Fruit fly (Drosophila melanogaster) whole organism, prepupa: ENCODE results near the gene Or7a.

Experiments used
- CG10631 ChIP-seq: fragments of 200-800 bp; sonication (Bioruptor generic); optimal IDR thresholded peaks from 2 replicates; lab custom pipeline; 2016; ENCODE audit warnings: missing biosample characterization, missing genetic modification characterization
- CG10669 ChIP-seq: fragments of 200-800 bp; sonication (Bioruptor generic); optimal IDR thresholded peaks from 3 replicates; lab custom pipeline; 2018; ENCODE audit warnings: missing biosample characterization, mild to moderate bottlenecking, missing genetic modification characterization, moderate library complexity
- CG11762 ChIP-seq: fragments of 200-800 bp; sonication (Bioruptor generic); optimal IDR thresholded peaks from 3 replicates; lab custom pipeline; 2016; ENCODE audit warnings: missing biosample characterization, missing genetic modification characterization; ENCODE audit not compliant: insufficient read depth
- CG11902 ChIP-seq: fragments of 200-800 bp; sonication (Bioruptor generic); optimal IDR thresholded peaks from 3 replicates; lab custom pipeline; 2016; ENCODE audit warnings: missing biosample characterization, missing genetic modification characterization
- CG15336 ChIP-seq: fragments of 200-800 bp; sonication (Bioruptor generic); IDR thresholded peaks from 2 replicates; pipeline ENCODE4 v1.3.6; 2022; ENCODE audit warnings: missing biosample characterization, missing genetic modification characterization
- CG1621 ChIP-seq: fragments of 200-800 bp; sonication (Bioruptor generic); optimal IDR thresholded peaks from 3 replicates; lab custom pipeline; 2018; ENCODE audit warnings: missing biosample characterization, mild to moderate bottlenecking, missing genetic modification characterization
- CG3032 ChIP-seq: fragments of 200-800 bp; optimal IDR thresholded peaks from 2 replicates; lab custom pipeline; 2019; ENCODE audit warnings: missing biosample characterization, mild to moderate bottlenecking, missing genetic modification characterization, moderate library complexity
- CG32006 ChIP-seq: fragments of 200-800 bp; sonication (Bioruptor generic); optimal IDR thresholded peaks from 3 replicates; lab custom pipeline; 2017; ENCODE audit warnings: missing biosample characterization, mild to moderate bottlenecking, missing genetic modification characterization
- CG6163 ChIP-seq: fragments of 200-800 bp; sonication (Bioruptor generic); IDR thresholded peaks from 3 replicates; pipeline ENCODE4 v1.3.6; 2022; ENCODE audit warnings: missing biosample characterization, missing genetic modification characterization
- CG6276 ChIP-seq: fragments of 200-800 bp; sonication (Bioruptor generic); optimal IDR thresholded peaks from 2 replicates; lab custom pipeline; 2017; ENCODE audit warnings: missing biosample characterization, mild to moderate bottlenecking, missing genetic modification characterization
- CG6792 ChIP-seq: fragments of 200-800 bp; sonication (Bioruptor generic); optimal IDR thresholded peaks from 3 replicates; lab custom pipeline; 2016; ENCODE audit warnings: missing biosample characterization, missing genetic modification characterization
- CG6808 ChIP-seq: fragments of 200-800 bp; sonication (Bioruptor generic); optimal IDR thresholded peaks from 3 replicates; lab custom pipeline; 2017; ENCODE audit warnings: missing biosample characterization, missing genetic modification characterization, mild to moderate bottlenecking, moderate library complexity, missing genetic modification reagents
- CG7368 ChIP-seq: fragments of 200-800 bp; sonication (Bioruptor generic); optimal IDR thresholded peaks from 3 replicates; lab custom pipeline; 2016; ENCODE audit warnings: missing biosample characterization, missing genetic modification characterization
- CG8119 ChIP-seq: fragments of 200-800 bp; sonication (Bioruptor generic); IDR thresholded peaks from 3 replicates; pipeline ENCODE4 v1.3.6; 2022; ENCODE audit warnings: missing biosample characterization, missing genetic modification characterization
- CG8319 ChIP-seq: fragments of 200-800 bp; sonication (Bioruptor generic); optimal IDR thresholded peaks from 3 replicates; lab custom pipeline; 2016; ENCODE audit warnings: missing biosample characterization, missing genetic modification characterization
- CG8632 ChIP-seq: fragments of 200-800 bp; sonication (Bioruptor generic); optimal IDR thresholded peaks from 3 replicates; lab custom pipeline; 2016; ENCODE audit warnings: missing biosample characterization, missing genetic modification characterization
- CG9139 ChIP-seq: fragments of 200-800 bp; sonication (Bioruptor generic); optimal IDR thresholded peaks from 3 replicates; lab custom pipeline; 2017; ENCODE audit warnings: missing biosample characterization, mild to moderate bottlenecking, missing genetic modification characterization
- Eip78C ChIP-seq: fragments of 200-800 bp; sonication (Bioruptor generic); peaks from one replicate; lab custom pipeline; 2016; ENCODE audit warnings: missing biosample characterization, missing genetic modification characterization
- Eip93F ChIP-seq: fragments of 200-800 bp; sonication (Bioruptor generic); optimal IDR thresholded peaks from 2 replicates; lab custom pipeline; 2016; ENCODE audit warnings: missing biosample characterization, mild to moderate bottlenecking, missing genetic modification characterization
- Ets21C ChIP-seq: fragments of 200-800 bp; sonication (Bioruptor generic); optimal IDR thresholded peaks from 3 replicates; lab custom pipeline; 2016; ENCODE audit warnings: missing biosample characterization, missing genetic modification characterization
- Hr38 ChIP-seq: sonication (Bioruptor generic); optimal IDR thresholded peaks from 2 replicates; lab custom pipeline; 2016; ENCODE audit warnings: missing biosample characterization, missing genetic modification characterization
- Hr39 ChIP-seq: fragments of 200-800 bp; sonication (Bioruptor generic); optimal IDR thresholded peaks from 2 replicates; lab custom pipeline; 2016; ENCODE audit warnings: missing biosample characterization, missing genetic modification characterization
- Met ChIP-seq: fragments of 200-800 bp; sonication (Bioruptor generic); optimal IDR thresholded peaks from 3 replicates; lab custom pipeline; 2016; ENCODE audit warnings: missing biosample characterization, missing genetic modification characterization
- OdsH ChIP-seq: fragments of 200-800 bp; sonication (Bioruptor generic); optimal IDR thresholded peaks from 3 replicates; lab custom pipeline; 2016; ENCODE audit warnings: missing biosample characterization, missing genetic modification characterization
- Sox102F ChIP-seq: fragments of 200-800 bp; sonication (Bioruptor generic); optimal IDR thresholded peaks from 2 replicates; lab custom pipeline; 2016; ENCODE audit warnings: missing biosample characterization, mild to moderate bottlenecking, missing genetic modification characterization
- Sox14 ChIP-seq: fragments of 200-800 bp; sonication (Bioruptor generic); optimal IDR thresholded peaks from 3 replicates; lab custom pipeline; 2016; ENCODE audit warnings: missing biosample characterization, missing genetic modification characterization
- Sox15 ChIP-seq: fragments of 200-800 bp; sonication (Bioruptor generic); optimal IDR thresholded peaks from 3 replicates; lab custom pipeline; 2016; ENCODE audit warnings: missing biosample characterization, missing genetic modification characterization
- dac ChIP-seq: fragments of 200-800 bp; sonication (Bioruptor generic); optimal IDR thresholded peaks from 2 replicates; lab custom pipeline; 2017; ENCODE audit warnings: missing biosample characterization, mild to moderate bottlenecking, missing genetic modification characterization
- dsx ChIP-seq: fragments of 200-800 bp; optimal IDR thresholded peaks from 3 replicates; lab custom pipeline; 2019; ENCODE audit warnings: missing biosample characterization, mild to moderate bottlenecking, missing genetic modification characterization, moderate library complexity; ENCODE audit not compliant: poor library complexity, severe bottlenecking
- net ChIP-seq: fragments of 200-800 bp; sonication (Bioruptor generic); optimal IDR thresholded peaks from 3 replicates; lab custom pipeline; 2016; ENCODE audit warnings: missing biosample characterization, missing genetic modification characterization
- salr ChIP-seq, 2 experiments: fragments of 200-800 bp; sonication (Bioruptor generic); optimal IDR thresholded peaks; 3 replicates each; lab custom pipeline; 2016 to 2018; ENCODE audit warnings: missing biosample characterization in 2 of 2, missing genetic modification characterization in 2 of 2, mild to moderate bottlenecking in 1 of 2
- spab ChIP-seq: fragments of 200-800 bp; sonication (Bioruptor generic); optimal IDR thresholded peaks from 2 replicates; lab custom pipeline; 2017; ENCODE audit warnings: missing biosample characterization, mild to moderate bottlenecking, missing genetic modification characterization, missing genetic modification reagents
- ss ChIP-seq, 2 experiments: fragments of 200-800 bp; sonication (Bioruptor generic); optimal IDR thresholded peaks; 2 replicates in 1 of 2; 3 replicates in 1 of 2; lab custom pipeline; 2017 to 2018; ENCODE audit warnings: mild to moderate bottlenecking in 2 of 2, missing biosample characterization in 2 of 2, missing genetic modification characterization in 2 of 2, moderate library complexity in 1 of 2
- svp ChIP-seq: fragments of 200-800 bp; sonication (Bioruptor generic); peaks from one replicate; lab custom pipeline; 2016; ENCODE audit warnings: missing biosample characterization, missing genetic modification characterization

Gene Or7a

DNA sequence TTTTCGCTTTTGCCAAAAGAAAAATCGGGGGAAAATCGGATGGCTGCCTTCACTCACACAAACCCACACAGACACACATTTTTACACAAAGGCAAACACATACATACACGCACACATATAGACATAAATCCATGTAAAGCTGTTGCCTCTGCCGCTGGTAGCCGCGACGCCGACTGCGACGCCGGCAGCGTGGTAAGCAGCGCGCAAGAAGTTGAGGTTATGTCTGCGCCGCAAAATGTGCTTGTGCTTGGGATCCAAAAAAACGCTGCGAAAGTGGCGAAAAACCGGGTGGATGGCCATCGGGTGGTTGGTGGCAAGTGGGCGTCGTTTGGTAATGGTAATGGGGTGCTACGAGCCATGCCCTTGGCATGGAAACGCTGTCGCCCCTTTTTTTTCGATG, 14.3 kb upstream of the Or7a start:
- TF ChIP-seq OdsH (GFP tag; lab: Kevin White, UChicago): no peak
- peak; percentile 41 for TF ChIP-seq svp (GFP tag; lab: Kevin White, UChicago)

DNA sequence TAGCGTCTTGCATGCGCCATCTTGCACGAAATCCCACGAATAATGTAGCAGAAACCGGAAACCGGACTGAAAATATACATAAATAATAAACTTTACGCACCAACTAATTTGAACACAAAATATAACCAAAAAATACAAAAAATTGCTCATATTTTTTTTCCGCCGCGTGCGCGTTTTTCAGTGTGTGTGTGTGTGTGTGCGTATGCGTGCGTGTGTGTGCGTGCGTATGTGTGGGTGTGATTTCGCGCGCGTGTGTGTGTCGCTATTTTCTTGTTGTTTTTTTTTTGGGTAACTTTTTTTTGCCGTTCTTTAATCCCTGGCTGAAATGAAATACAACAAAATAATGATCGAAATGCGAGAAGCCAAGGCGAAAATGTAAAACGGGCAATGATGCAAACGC, 13.5 kb upstream of the Or7a start:
- TF ChIP-seq CG9139 (no peak), Eip78C (GFP tag; lab: Kevin White, UChicago) (no peak), dsx (GFP tag; lab: Kevin White, UChicago) (no peak), CG6163 (no peak), Hr38 (GFP tag; lab: Kevin White, UChicago) (no peak), CG8632 (GFP tag; lab: Kevin White, UChicago) (no peak), Hr39 (no peak), Sox15 (no peak), Sox102F (GFP tag; lab: Kevin White, UChicago) (no peak), CG8119 (GFP tag; lab: Robert Waterston, UW) (no peak), CG10631 (GFP tag; lab: Kevin White, UChicago) (no peak), Met (GFP tag; lab: Kevin White, UChicago) (no peak)

DNA sequence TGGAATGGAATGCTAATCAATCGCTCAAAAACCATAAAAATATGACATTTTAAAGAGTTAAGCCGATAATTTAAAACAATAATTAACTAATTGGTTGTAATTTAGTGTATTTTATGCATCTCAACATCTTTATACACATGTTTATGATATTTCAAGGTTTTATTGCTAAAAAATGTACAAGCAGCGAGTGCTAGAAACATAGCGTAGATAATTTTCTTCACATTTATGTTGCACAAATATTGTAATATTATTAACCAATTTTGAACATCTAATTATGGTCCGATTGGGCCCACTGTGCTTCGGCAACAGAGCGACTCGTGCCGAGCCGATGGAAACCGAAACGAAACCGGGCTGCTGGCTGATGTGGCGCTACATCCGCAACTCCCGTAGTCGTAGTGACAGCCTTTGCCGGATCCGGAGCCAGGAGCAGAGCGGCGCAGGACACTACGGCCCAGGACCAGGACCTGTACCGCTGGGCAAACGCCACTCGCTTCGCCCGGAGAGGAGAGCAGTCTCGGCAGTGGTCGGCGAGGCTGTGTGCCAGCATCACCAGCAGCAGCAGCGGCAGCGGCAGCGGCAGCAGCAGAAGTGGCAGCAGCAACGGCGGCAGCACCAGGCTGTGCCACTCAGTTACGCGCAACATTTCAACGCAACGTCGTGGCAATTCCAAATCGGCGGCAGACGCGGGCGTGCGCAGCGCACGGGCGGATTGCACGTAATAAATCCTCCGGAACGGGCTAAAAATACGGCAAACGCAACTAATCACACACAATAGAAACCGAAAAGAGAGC, 12.9 kb upstream of the Or7a start, which contains the start of gene sdt:
sdt (plus strand) TSS at position 385 of the 791 bp plus-strand sequence.
- TF ChIP-seq net (peak; percentile 11), dsx (GFP tag; lab: Kevin White, UChicago) (peak; percentile 10), Eip78C (GFP tag; lab: Kevin White, UChicago) (peak; percentile 75), Eip93F (GFP tag; lab: Kevin White, UChicago) (no peak), CG10669 (GFP tag; lab: Kevin White, UChicago) (no peak), ss (GFP tag; optimal IDR thresholded peaks at IDR 0.05; lab: Kevin White, UChicago) (peak in 1 of 2 experiments; percentile 48), svp (GFP tag; lab: Kevin White, UChicago) (peak; percentile 70), CG32006 (GFP tag; lab: Kevin White, UChicago) (peak; percentile 42)

DNA sequence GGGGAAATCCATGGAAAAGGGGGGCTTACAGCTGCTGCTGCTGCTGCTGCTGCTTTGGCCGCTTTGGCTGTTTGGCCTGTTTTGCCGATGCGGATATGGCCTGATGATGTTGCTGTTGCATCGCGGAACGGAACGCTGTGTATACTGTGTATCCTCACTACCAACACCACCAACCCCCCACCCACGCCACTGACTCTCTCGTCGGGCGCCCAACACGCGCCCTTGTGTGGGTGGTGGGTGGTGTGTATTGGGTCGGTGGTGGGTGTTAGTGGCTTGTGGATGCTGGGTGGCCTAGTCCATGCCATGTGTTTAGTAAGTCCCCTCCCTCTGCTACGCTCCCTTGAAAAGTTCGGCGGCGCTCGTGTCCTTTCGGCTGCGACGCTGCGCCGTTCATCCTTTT, 12.2 kb upstream of the Or7a start:
- no peak for TF ChIP-seq dac (GFP tag; lab: Kevin White, UChicago)
- peak; percentile 65 for TF ChIP-seq CG7368 (GFP tag; lab: Kevin White, UChicago)
- no peak for TF ChIP-seq CG6792 (GFP tag; lab: Kevin White, UChicago)

DNA sequence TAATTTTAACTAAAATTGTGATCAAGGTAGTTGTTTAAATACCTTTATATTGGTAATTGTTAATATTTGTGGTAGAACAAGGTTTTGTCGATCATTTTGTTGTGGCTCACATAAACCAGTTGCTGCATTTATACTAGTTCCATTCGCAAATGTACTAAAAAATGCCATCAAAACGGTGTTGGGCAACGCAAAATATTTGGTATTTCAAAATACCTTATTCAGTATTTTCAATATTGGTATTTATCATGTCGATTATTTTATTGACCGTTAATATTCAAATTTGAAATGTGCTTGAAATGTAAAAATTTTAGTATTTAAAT, 11.5 kb upstream of the Or7a start, which contains the start of gene slpr:
slpr (minus strand) TSS at position 156 of the 320 bp plus-strand sequence.
- peak; percentile 60 for TF ChIP-seq svp (GFP tag; lab: Kevin White, UChicago)
- no peak for TF ChIP-seq Hr38 (GFP tag; lab: Kevin White, UChicago)

DNA sequence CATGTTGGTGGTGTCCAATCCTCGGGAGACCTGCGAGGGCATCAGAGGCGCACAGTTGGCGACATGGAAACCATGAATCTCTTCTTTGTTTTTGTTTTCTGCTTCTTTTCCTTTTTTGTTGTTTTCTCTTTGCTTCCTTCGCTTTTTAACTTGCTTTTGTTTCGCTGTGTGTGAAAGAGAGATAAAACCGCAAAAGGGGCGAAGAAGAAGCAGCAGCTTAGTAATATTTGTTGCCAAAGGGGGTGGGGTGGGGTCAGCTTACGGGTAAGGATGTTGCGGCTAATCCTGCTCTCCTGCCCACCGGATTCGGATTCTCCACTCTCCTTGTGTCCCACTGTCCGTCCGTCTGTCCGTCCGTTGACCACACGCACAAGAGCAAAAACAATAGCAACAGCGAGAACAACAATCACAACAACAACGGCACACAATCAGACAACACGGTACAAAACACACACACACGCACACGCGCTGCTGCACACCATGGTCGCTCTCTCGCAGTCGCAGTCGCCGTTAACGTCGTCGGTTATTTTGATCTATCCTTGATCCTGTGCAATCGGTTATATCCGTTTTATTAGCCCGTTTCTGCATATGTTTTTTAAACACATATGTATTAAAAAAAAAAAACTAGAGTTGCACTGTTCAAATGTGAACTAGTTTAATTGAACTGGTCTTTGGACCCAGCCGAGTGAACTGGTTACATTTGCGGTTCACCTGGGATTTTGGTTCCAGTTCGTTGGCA, 11.0 kb upstream of the Or7a start:
- TF ChIP-seq spab (GFP tag; lab: Kevin White, UChicago) (peak; percentile 33), CG11902 (GFP tag; lab: Kevin White, UChicago) (no peak), CG8119 (GFP tag; lab: Robert Waterston, UW) (peak; percentile 46; the same call in 1 of the 3 replicates), Sox14 (peak; percentile 16), CG11762 (GFP tag; lab: Kevin White, UChicago) (no peak), CG7368 (GFP tag; lab: Kevin White, UChicago) (no peak), CG6276 (peak; percentile 38), CG15336 (GFP tag; lab: Robert Waterston, UW) (0 out of 2 replicates have a peak, but pooled peaks have one; percentile 19), CG1621 (tag; lab: Kevin White, UChicago) (peak; percentile 66), dac (GFP tag; lab: Kevin White, UChicago) (no peak), Ets21C (no peak), CG6808 (GFP tag; lab: Kevin White, UChicago) (peak; percentile 73), salr (GFP tag; optimal IDR thresholded peaks at IDR 0.05; lab: Kevin White, UChicago) (no peak), ss (GFP tag; optimal IDR thresholded peaks at IDR 0.05; lab: Kevin White, UChicago) (peak; percentile 52 to 58), CG9139 (peak; percentile 38), CG3032 (tag; lab: Kevin White, UChicago) (peak; percentile 54), CG6163 (peak; percentile 26; the same call in 1 of the 3 replicates), Eip78C (GFP tag; lab: Kevin White, UChicago) (peak; percentile 56), OdsH (GFP tag; lab: Kevin White, UChicago) (no peak), CG8319 (GFP tag; lab: Kevin White, UChicago) (no peak), CG32006 (GFP tag; lab: Kevin White, UChicago) (peak; percentile 8)
